Fruit fly (Drosophila melanogaster) S2 (cell line): ENCODE data around the gene org-1.

Experiments used
- CG8478 ChIP-seq: fragments of >200 bp; optimal IDR thresholded peaks from 2 replicates; lab custom pipeline; 2018
- CTCF ChIP-seq, 2 experiments: fragments of >200 bp; optimal IDR thresholded peaks; 2 replicates each; lab custom pipeline; 2018

- TF ChIP-seq CG8478 (lab: Kevin White, UChicago) (no peak), CTCF (optimal IDR thresholded peaks at IDR 0.05; lab: Kevin White, UChicago) (no peak)
These were observed 36.7 kb upstream of the org-1 start for dm6 chrX:8491452-8492046.
